Worm (Caenorhabditis elegans) whole organism, L4 larva: ENCODE measurements around the gene C07D10.6.

Experiments used
- fkh-10 ChIP-seq: fragments of 150-350 bp; optimal IDR thresholded peaks from 2 replicates; lab custom pipeline; 2014; ENCODE audit warnings: missing biosample characterization, missing genetic modification reagents, missing genetic modification characterization
- nhr-11 ChIP-seq: fragments of 150-350 bp; optimal IDR thresholded peaks from 2 replicates; lab custom pipeline; 2014; ENCODE audit warnings: missing biosample characterization, missing genetic modification characterization
- pha-4 ChIP-seq, 2 experiments: fragments of 150-350 bp in 1 of 2; fragments of 200-800 bp in 1 of 2; sonication (Bioruptor generic) in 1 of 2; IDR thresholded peaks in 1 of 2; optimal IDR thresholded peaks in 1 of 2; 2 replicates each; pipeline versions ENCODE4 v1.3.6 to Lab custom; 2014 to 2022; ENCODE audit warnings: missing genetic modification characterization in 2 of 2, missing genetic modification reagents in 2 of 2, missing biosample characterization in 1 of 2, missing compliant biosample characterization in 1 of 2
- snpc-1.2 ChIP-seq: fragments of 200-800 bp; sonication (Bioruptor generic); IDR thresholded peaks from 2 replicates; pipeline ENCODE4 v1.3.6; 2022; ENCODE audit warnings: missing genetic modification reagents, missing genetic modification characterization, missing compliant biosample characterization
- unc-130 ChIP-seq: sonication (generic microtip); optimal IDR thresholded peaks from 2 replicates; lab custom pipeline; 2016; ENCODE audit warnings: missing genetic modification reagents, missing genetic modification characterization, missing compliant biosample characterization
- zfp-3 ChIP-seq: fragments of 200-800 bp; sonication (Bioruptor generic); conservative IDR thresholded peaks from 2 replicates; pipeline ENCODE4 v1.3.6; 2022; ENCODE audit warnings: missing genetic modification reagents, missing genetic modification characterization, missing compliant biosample characterization

DNA sequence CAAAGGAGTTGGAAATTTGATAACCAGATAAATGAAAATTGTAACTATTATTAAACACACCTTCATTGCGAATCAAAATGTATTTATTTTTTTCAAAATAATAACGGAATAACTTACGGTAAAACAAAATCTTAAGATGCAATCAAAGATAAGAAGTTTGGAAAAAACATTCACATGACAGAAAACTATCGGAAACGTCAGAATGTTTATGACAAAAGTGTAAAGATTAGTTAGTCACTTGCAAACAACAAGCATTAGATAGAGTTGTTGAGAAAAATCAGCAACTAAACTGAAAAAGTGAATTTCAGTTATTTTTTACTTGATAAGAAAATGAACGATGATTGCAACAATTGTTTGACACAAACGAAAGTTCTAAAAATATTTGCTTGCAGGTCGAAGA, 41.0 kb downstream of the C07D10.6 start:
- TF ChIP-seq zfp-3 (GFP tag; lab: Robert Waterston, UW) (no peak), nhr-11 (no peak), fkh-10 (GFP tag; lab: Kevin White, UChicago) (no peak), snpc-1.2 (no peak), pha-4 (GFP tag; IDR thresholded peaks at IDR 0.05; lab: Robert Waterston, UW) (no peak), pha-4 (tag; optimal IDR thresholded peaks at IDR 0.05; lab: Kevin White, UChicago) (no peak), unc-130 (no peak)
